Fruit fly (Drosophila melanogaster) whole organism, embryonic: ENCODE results near the gene IFT54.

Source experiments
- CG11456 ChIP-seq: fragments of 200-800 bp; sonication (Bioruptor generic); IDR thresholded peaks from 3 replicates; pipeline ENCODE4 v1.3.6; 2022; ENCODE audit warnings: missing biosample characterization, missing genetic modification characterization
- CG31388 ChIP-seq: fragments of 200-800 bp; sonication (Bioruptor generic); optimal IDR thresholded peaks from 2 replicates; lab custom pipeline; 2016; ENCODE audit warnings: missing biosample characterization, missing genetic modification characterization
- pum ChIP-seq: fragments of 200-800 bp; sonication (Bioruptor generic); optimal IDR thresholded peaks from 2 replicates; lab custom pipeline; 2016; ENCODE audit warnings: missing biosample characterization, missing genetic modification characterization
- salm ChIP-seq: fragments of 200-800 bp; sonication (Bioruptor generic); optimal IDR thresholded peaks from 2 replicates; lab custom pipeline; 2018; ENCODE audit warnings: missing biosample characterization, mild to moderate bottlenecking, missing genetic modification characterization

DNA sequence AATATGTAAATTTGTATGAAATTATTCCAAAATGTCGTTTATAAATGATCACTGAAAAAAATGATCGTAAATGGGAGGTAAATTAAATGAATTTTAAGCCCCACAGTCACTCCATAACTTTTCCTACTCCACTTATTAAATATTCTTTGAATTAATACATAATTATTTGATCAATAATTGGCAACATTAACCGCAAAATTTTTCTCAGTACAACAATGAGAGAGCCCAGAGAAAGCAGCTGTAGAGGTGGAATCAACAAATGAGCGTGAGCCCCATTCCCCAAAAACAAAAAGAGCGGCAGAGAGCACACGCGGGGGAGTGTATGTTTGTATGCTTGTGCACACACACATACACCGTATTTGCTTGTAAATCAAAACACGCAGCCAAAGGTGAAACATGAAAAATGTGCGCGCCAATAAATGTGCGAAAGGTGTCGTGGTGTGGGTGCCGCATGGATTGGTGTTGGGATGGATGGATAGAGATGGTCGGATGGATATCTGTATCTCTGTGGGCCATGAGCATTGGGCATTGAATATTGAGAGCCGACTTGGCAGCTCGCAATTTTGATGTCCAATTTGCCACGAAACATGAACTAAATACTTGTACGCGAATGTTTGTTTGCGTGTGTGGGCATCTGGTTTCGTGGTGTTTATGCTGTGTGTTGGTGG, 18.3 kb upstream of the IFT54 start:
- TF ChIP-seq CG11456 (GFP tag; lab: Robert Waterston, UW) = no peak
- peak; percentile 96 for TF ChIP-seq CG31388 (GFP tag; lab: Kevin White, UChicago)
- peak; percentile 98 for TF ChIP-seq salm (tag; lab: Kevin White, UChicago)
- TF ChIP-seq pum (GFP tag; lab: Kevin White, UChicago) = peak; percentile 93
